Worm (Caenorhabditis elegans) whole organism, L4 larva: Measurements from ENCODE around the gene byn-1.

Source experiments
- R02D3.7 ChIP-seq: fragments of 150-350 bp; sonication (generic microtip); optimal IDR thresholded peaks from 3 replicates; lab custom pipeline; 2014; ENCODE audit warnings: missing biosample characterization, missing genetic modification characterization
- daf-12 ChIP-seq: fragments of 150-350 bp; optimal IDR thresholded peaks from 2 replicates; lab custom pipeline; 2014; ENCODE audit warnings: missing biosample characterization, missing genetic modification reagents, missing genetic modification characterization
- mep-1 ChIP-seq: fragments of 150-350 bp; sonication (generic microtip); optimal IDR thresholded peaks from 3 replicates; lab custom pipeline; 2014; ENCODE audit warnings: missing biosample characterization, missing genetic modification characterization
- nhr-11 ChIP-seq: fragments of 150-350 bp; optimal IDR thresholded peaks from 2 replicates; lab custom pipeline; 2014; ENCODE audit warnings: missing biosample characterization, missing genetic modification characterization
- nhr-25 ChIP-seq: sonication (generic microtip); optimal IDR thresholded peaks from 2 replicates; lab custom pipeline; 2017; ENCODE audit warnings: missing genetic modification characterization, mild to moderate bottlenecking, missing compliant biosample characterization, antibody characterized with exemption, moderate library complexity, borderline replicate concordance; ENCODE audit not compliant: insufficient read depth
- nhr-28 ChIP-seq: fragments of 150-350 bp; optimal IDR thresholded peaks from 2 replicates; lab custom pipeline; 2014; ENCODE audit warnings: missing biosample characterization, missing genetic modification characterization
- unc-62 ChIP-seq, 3 experiments: fragments of 150-350 bp in 1 of 3; sonication (generic microtip); optimal IDR thresholded peaks in 2 of 3; peaks in 1 of 3; 1 replicate in 1 of 3; 2 replicates in 2 of 3; lab custom pipeline; 2014 to 2017; ENCODE audit warnings: missing biosample characterization in 3 of 3, missing genetic modification characterization in 3 of 3, missing genetic modification reagents in 3 of 3, missing genotype in 1 of 3

ce11 chrIII:6970744-6971143, 38.9 kb downstream of the byn-1 start:
- TF ChIP-seq mep-1 (tag; lab: Kevin White, UChicago) (no peak), nhr-11 (no peak), nhr-25 (no peak), unc-62 (GFP tag; optimal IDR thresholded peaks at IDR 0.05 in 1 of 2; lab: Kevin White, UChicago) (no peak), unc-62 (tag; optimal IDR thresholded peaks at IDR 0.05; lab: Kevin White, UChicago) (no peak), R02D3.7 (tag; lab: Kevin White, UChicago) (no peak), nhr-28 (tag; lab: Kevin White, UChicago) (no peak), daf-12 (tag; lab: Kevin White, UChicago) (no peak)
